Fruit fly (Drosophila melanogaster): ENCODE measurements around the gene snf.

snf gene

DNA sequence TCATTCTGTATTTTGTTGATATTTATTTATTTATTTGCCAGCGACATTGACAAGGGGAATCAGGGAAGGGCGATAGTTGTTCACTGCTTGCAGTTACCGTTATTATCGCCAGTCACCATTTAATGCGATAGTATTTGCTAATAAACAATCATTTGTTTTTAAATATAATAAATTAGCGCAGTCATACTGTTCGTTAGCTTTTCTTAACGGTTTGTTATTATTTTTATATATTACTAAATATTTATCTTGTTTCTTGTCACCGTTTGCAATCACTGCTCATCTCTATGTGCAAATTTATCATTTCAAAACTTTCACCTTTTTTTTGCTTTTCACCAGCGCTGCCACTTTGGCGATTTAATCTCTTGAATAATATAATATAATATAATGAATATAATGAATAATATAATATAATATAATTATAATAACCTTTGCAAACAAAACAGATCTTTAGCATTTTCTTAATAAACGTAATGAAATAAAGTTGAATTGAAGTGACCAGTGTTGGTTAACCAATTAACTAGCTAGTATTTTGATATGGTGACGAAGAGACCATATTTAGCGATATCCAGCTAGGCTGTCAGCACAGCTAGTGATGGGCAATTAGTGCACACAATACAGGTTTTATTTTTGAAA lies 20.3 kb downstream of the snf start, which contains the start of the genes CG3309 and XRCC1 (continued):
- TF ChIP-seq nmo (GFP tag; optimal IDR thresholded peaks at IDR 0.05) (peak; percentile 55), CG10543 (GFP tag; optimal IDR thresholded peaks at IDR 0.05) (peak; percentile 33), zfh1 (GFP tag; IDR thresholded peaks at IDR 0.05) (peak; percentile 45; the same call in 1 of the 3 replicates), grn (GFP tag; optimal IDR thresholded peaks at IDR 0.05) (no peak), CG15696 (tag; optimal IDR thresholded peaks at IDR 0.05) (peak; percentile 42), CG5180 (GFP tag; optimal IDR thresholded peaks at IDR 0.05) (no peak), Poxn (GFP tag; IDR thresholded peaks at IDR 0.05) (no peak), sc (optimal IDR thresholded peaks at IDR 0.05) (no peak), sc (GFP tag; optimal IDR thresholded peaks at IDR 0.05) (no peak), CG7745 (tag; optimal IDR thresholded peaks at IDR 0.05) (no peak), sob (GFP tag; IDR thresholded peaks at IDR 0.05) (peak; percentile 50; the same call in 1 of the 2 replicates), kah (GFP tag; optimal IDR thresholded peaks at IDR 0.05) (no peak), CG6689 (GFP tag; IDR thresholded peaks at IDR 0.05) (peak; percentile 68), HLH3B (GFP tag; IDR thresholded peaks at IDR 0.05) (peak; percentile 28; the same call in 1 of the 2 replicates), CG32532 (GFP tag; IDR thresholded peaks at IDR 0.05) (peak; percentile 34), CG34422 (GFP tag; IDR thresholded peaks at IDR 0.05) (peak; percentile 78; the same call in 2 of the 3 replicates), gce (GFP tag; IDR thresholded peaks at IDR 0.05) (no peak), CG6791 (GFP tag; IDR thresholded peaks at IDR 0.05; ENCODE audit: partially characterized antibody) (peak; percentile 84), CG4707 (GFP tag; optimal IDR thresholded peaks at IDR 0.05) (no peak), cad (GFP tag; optimal IDR thresholded peaks at IDR 0.05) (no peak), ham (GFP tag; IDR thresholded peaks at IDR 0.05) (no peak), Ada2b (GFP tag; IDR thresholded peaks at IDR 0.05) (no peak), ac (GFP tag; optimal IDR thresholded peaks at IDR 0.05) (no peak), oc (tag; optimal IDR thresholded peaks at IDR 0.05) (no peak), CG11695 (GFP tag; IDR thresholded peaks at IDR 0.05) (no peak), Drgx (GFP tag; IDR thresholded peaks at IDR 0.05) (0 out of 2 replicates have a peak, but pooled peaks have one; percentile 36), sr (GFP tag; IDR thresholded peaks at IDR 0.05) (no peak), CG4820 (GFP tag; optimal IDR thresholded peaks at IDR 0.05) (peak; percentile 26), CG11560 (tag; IDR thresholded peaks at IDR 0.05) (no peak), H2.0 (GFP tag; IDR thresholded peaks at IDR 0.05) (peak; percentile 59), Nf-YC (tag; optimal IDR thresholded peaks at IDR 0.05) (peak; percentile 50), D (optimal IDR thresholded peaks at IDR 0.05) (no peak), D (GFP tag; optimal IDR thresholded peaks at IDR 0.05) (peak; percentile 8), insv (GFP tag; optimal IDR thresholded peaks at IDR 0.05) (no peak), PHDP (tag; optimal IDR thresholded peaks at IDR 0.05) (peak; percentile 39), CG15269 (tag; optimal IDR thresholded peaks at IDR 0.05) (peak; percentile 50), CG43689 (GFP tag; IDR thresholded peaks at IDR 0.05) (no peak), Sox100B (GFP tag; optimal IDR thresholded peaks at IDR 0.05) (no peak), al (GFP tag; IDR thresholded peaks at IDR 0.05) (peak; percentile 59), CG17802 (tag; optimal IDR thresholded peaks at IDR 0.05) (no peak), gcm (GFP tag; optimal IDR thresholded peaks at IDR 0.05) (peak; percentile 7), CG4282 (GFP tag; optimal IDR thresholded peaks at IDR 0.05) (no peak), CG18599 (GFP tag; optimal IDR thresholded peaks at IDR 0.05) (no peak), Hmx (GFP tag; optimal IDR thresholded peaks at IDR 0.05) (no peak), H15 (GFP tag; IDR thresholded peaks at IDR 0.05) (peak; percentile 54; the same call in 1 of the 3 replicates), CG17359 (tag; optimal IDR thresholded peaks at IDR 0.05) (peak; percentile 42), CG18011 (GFP tag; optimal IDR thresholded peaks at IDR 0.05) (no peak), Rfx (GFP tag; IDR thresholded peaks at IDR 0.05) (peak; percentile 61), Fer3 (tag; optimal IDR thresholded peaks at IDR 0.05) (peak; percentile 17), psq (GFP tag; optimal IDR thresholded peaks at IDR 0.05) (peak; percentile 8), sima (GFP tag; optimal IDR thresholded peaks at IDR 0.05) (no peak)

All from whole organism, embryonic.